Worm (Caenorhabditis elegans) whole organism, late embryonic: ENCODE data around the gene leo-1.

Source experiments
- C08G9.2 ChIP-seq: sonication (generic microtip); optimal IDR thresholded peaks from 2 replicates; lab custom pipeline; 2016; ENCODE audit warnings: mild to moderate bottlenecking, missing genetic modification characterization, moderate library complexity, missing compliant biosample characterization
- F13H6.1 ChIP-seq: sonication (generic microtip); optimal IDR thresholded peaks from 2 replicates; lab custom pipeline; 2016; ENCODE audit warnings: missing genetic modification characterization, missing compliant biosample characterization
- K09A11.1 ChIP-seq: sonication (generic microtip); optimal IDR thresholded peaks from 2 replicates; lab custom pipeline; 2017; ENCODE audit warnings: antibody characterized with exemption, mild to moderate bottlenecking, missing genetic modification characterization, missing compliant biosample characterization; ENCODE audit not compliant: insufficient read depth
- ceh-14 ChIP-seq: sonication (generic microtip); optimal IDR thresholded peaks from 2 replicates; lab custom pipeline; 2016; ENCODE audit warnings: missing genotype, missing genetic modification characterization, missing compliant biosample characterization
- ceh-18 ChIP-seq: sonication (generic microtip); optimal IDR thresholded peaks from 2 replicates; lab custom pipeline; 2016; ENCODE audit warnings: missing genetic modification characterization, missing compliant biosample characterization
- ceh-19 ChIP-seq: fragments of 200-800 bp; sonication (Bioruptor generic); optimal IDR thresholded peaks from 2 replicates; lab custom pipeline; 2018; ENCODE audit warnings: mild to moderate bottlenecking, missing genetic modification characterization, missing compliant biosample characterization
- ceh-2 ChIP-seq: sonication (generic microtip); optimal IDR thresholded peaks from 2 replicates; lab custom pipeline; 2016; ENCODE audit warnings: missing genotype, missing genetic modification characterization, missing compliant biosample characterization
- ceh-22 ChIP-seq: sonication (generic microtip); optimal IDR thresholded peaks from 2 replicates; lab custom pipeline; 2017; ENCODE audit warnings: missing biosample characterization, missing genetic modification characterization
- ceh-24 ChIP-seq: sonication (generic microtip); optimal IDR thresholded peaks from 2 replicates; lab custom pipeline; 2016; ENCODE audit warnings: mild to moderate bottlenecking, missing genetic modification characterization, missing compliant biosample characterization
- ceh-30 ChIP-seq: fragments of 150-350 bp; optimal IDR thresholded peaks from 2 replicates; lab custom pipeline; 2014; ENCODE audit warnings: missing biosample characterization, missing genetic modification characterization
- ceh-31 ChIP-seq: sonication (generic microtip); optimal IDR thresholded peaks from 2 replicates; lab custom pipeline; 2016; ENCODE audit warnings: missing genetic modification characterization, missing compliant biosample characterization
- ceh-34 ChIP-seq: sonication (generic microtip); optimal IDR thresholded peaks from 2 replicates; lab custom pipeline; 2016; ENCODE audit warnings: mild to moderate bottlenecking, missing genetic modification characterization, missing compliant biosample characterization
- ceh-9 ChIP-seq: sonication (generic microtip); optimal IDR thresholded peaks from 2 replicates; lab custom pipeline; 2016; ENCODE audit warnings: mild to moderate bottlenecking, missing genetic modification characterization, inconsistent platforms, missing compliant biosample characterization
- dmd-4 ChIP-seq: sonication (generic microtip); optimal IDR thresholded peaks from 2 replicates; lab custom pipeline; 2016; ENCODE audit warnings: borderline replicate concordance, missing genetic modification characterization, missing compliant biosample characterization
- elt-2 ChIP-seq: sonication (generic microtip); optimal IDR thresholded peaks from 2 replicates; lab custom pipeline; 2016; ENCODE audit warnings: missing genetic modification reagents, missing genetic modification characterization, missing compliant biosample characterization
- elt-4 ChIP-seq: sonication (generic microtip); optimal IDR thresholded peaks from 2 replicates; lab custom pipeline; 2016; ENCODE audit warnings: missing genetic modification characterization, missing compliant biosample characterization
- eyg-1 ChIP-seq: sonication (generic microtip); optimal IDR thresholded peaks from 2 replicates; lab custom pipeline; 2016; ENCODE audit warnings: missing genotype, missing genetic modification characterization, missing compliant biosample characterization
- fax-1 ChIP-seq: sonication (generic microtip); optimal IDR thresholded peaks from 2 replicates; lab custom pipeline; 2016; ENCODE audit warnings: missing genotype, missing genetic modification characterization, missing compliant biosample characterization
- hlh-13 ChIP-seq: fragments of 200-800 bp; sonication (Bioruptor generic); optimal IDR thresholded peaks from 2 replicates; lab custom pipeline; 2018; ENCODE audit warnings: mild to moderate bottlenecking, missing genetic modification characterization, missing compliant biosample characterization
- hlh-6 ChIP-seq: sonication (generic microtip); optimal IDR thresholded peaks from 2 replicates; lab custom pipeline; 2016; ENCODE audit warnings: missing genotype, missing genetic modification characterization, missing compliant biosample characterization
- hlh-8 ChIP-seq: sonication (generic microtip); optimal IDR thresholded peaks from 2 replicates; lab custom pipeline; 2016; ENCODE audit warnings: missing genotype, missing genetic modification characterization, missing compliant biosample characterization
- lin-11 ChIP-seq: fragments of 200-800 bp; sonication (Bioruptor generic); optimal IDR thresholded peaks from 2 replicates; lab custom pipeline; 2018; ENCODE audit warnings: mild to moderate bottlenecking, missing genetic modification characterization, missing compliant biosample characterization
- nfya-1 ChIP-seq: sonication (generic microtip); optimal IDR thresholded peaks from 2 replicates; lab custom pipeline; 2017; ENCODE audit warnings: missing genetic modification characterization, mild to moderate bottlenecking, missing compliant biosample characterization, antibody characterized with exemption, moderate library complexity
- npax-4 ChIP-seq: sonication (generic microtip); optimal IDR thresholded peaks from 2 replicates; lab custom pipeline; 2016; ENCODE audit warnings: missing genetic modification characterization, missing compliant biosample characterization
- odd-2 ChIP-seq: sonication (generic microtip); optimal IDR thresholded peaks from 2 replicates; lab custom pipeline; 2017; ENCODE audit warnings: antibody characterized with exemption, mild to moderate bottlenecking, missing genetic modification characterization, missing compliant biosample characterization
- pag-3 ChIP-seq: sonication (generic microtip); optimal IDR thresholded peaks from 2 replicates; lab custom pipeline; 2016; ENCODE audit warnings: missing compliant biosample characterization, missing genetic modification characterization, borderline replicate concordance
- pha-2 ChIP-seq: sonication (generic microtip); optimal IDR thresholded peaks from 2 replicates; lab custom pipeline; 2017; ENCODE audit warnings: mild to moderate bottlenecking, missing genetic modification characterization, missing compliant biosample characterization
- pha-4 ChIP-seq: fragments of 150-350 bp; optimal IDR thresholded peaks from 2 replicates; lab custom pipeline; 2018; ENCODE audit warnings: missing biosample characterization, missing genetic modification reagents, missing genetic modification characterization
- ref-2 ChIP-seq: sonication (generic microtip); optimal IDR thresholded peaks from 2 replicates; lab custom pipeline; 2016; ENCODE audit warnings: missing genetic modification characterization, missing compliant biosample characterization
- sox-4 ChIP-seq: sonication (generic microtip); optimal IDR thresholded peaks from 2 replicates; lab custom pipeline; 2017; ENCODE audit warnings: mild to moderate bottlenecking, missing genetic modification characterization, inconsistent platforms, missing compliant biosample characterization
- unc-42 ChIP-seq: sonication (generic microtip); optimal IDR thresholded peaks from 2 replicates; lab custom pipeline; 2016; ENCODE audit warnings: missing genotype, missing genetic modification characterization, missing compliant biosample characterization
- unc-55 ChIP-seq: sonication (generic microtip); optimal IDR thresholded peaks from 2 replicates; lab custom pipeline; 2017; ENCODE audit warnings: missing biosample characterization, missing genetic modification reagents, missing genetic modification characterization
- unc-86 ChIP-seq: sonication (generic microtip); optimal IDR thresholded peaks from 2 replicates; lab custom pipeline; 2016; ENCODE audit warnings: missing genetic modification characterization, missing compliant biosample characterization
- zip-5 ChIP-seq: sonication (generic microtip); optimal IDR thresholded peaks from 2 replicates; lab custom pipeline; 2016; ENCODE audit warnings: missing genetic modification characterization, missing compliant biosample characterization
- ztf-16 ChIP-seq: sonication (generic microtip); optimal IDR thresholded peaks from 2 replicates; lab custom pipeline; 2017; ENCODE audit warnings: missing genetic modification characterization, missing compliant biosample characterization

Gene leo-1

ce11 chrIV:11347275-11347674, 18.1 kb upstream of the leo-1 start:
- TF ChIP-seq ceh-31 (tag; lab: Kevin White, UChicago) (no peak), fax-1 (tag; lab: Kevin White, UChicago) (no peak), pha-4 (tag; lab: Kevin White, UChicago) (no peak), C08G9.2 (tag; lab: Kevin White, UChicago) (no peak), ceh-30 (tag; lab: Kevin White, UChicago) (no peak), K09A11.1 (tag; lab: Kevin White, UChicago) (no peak), odd-2 (tag; lab: Kevin White, UChicago) (no peak), F13H6.1 (tag; lab: Kevin White, UChicago) (no peak), ztf-16 (tag; lab: Kevin White, UChicago) (no peak), eyg-1 (tag; lab: Kevin White, UChicago) (no peak), ceh-24 (tag; lab: Kevin White, UChicago) (no peak)

- TF ChIP-seq K09A11.1 (tag; lab: Kevin White, UChicago) (no peak), ref-2 (tag; lab: Kevin White, UChicago) (no peak), unc-42 (no peak), nfya-1 (tag; lab: Kevin White, UChicago) (no peak), pag-3 (tag; lab: Kevin White, UChicago) (no peak), ceh-22 (tag; lab: Kevin White, UChicago) (no peak), ceh-2 (tag; lab: Kevin White, UChicago) (no peak), ceh-34 (tag; lab: Kevin White, UChicago) (no peak), ztf-16 (tag; lab: Kevin White, UChicago) (no peak), unc-86 (tag; lab: Kevin White, UChicago) (no peak), npax-4 (no peak), elt-2 (tag; lab: Kevin White, UChicago) (no peak), eyg-1 (tag; lab: Kevin White, UChicago) (no peak), ceh-18 (tag; lab: Kevin White, UChicago) (no peak), zip-5 (tag; lab: Kevin White, UChicago) (no peak), pha-2 (tag; lab: Kevin White, UChicago) (no peak), pha-4 (tag; lab: Kevin White, UChicago) (no peak), ceh-19 (GFP tag; lab: Kevin White, UChicago) (no peak), ceh-31 (tag; lab: Kevin White, UChicago) (no peak), ceh-9 (tag; lab: Kevin White, UChicago) (no peak)
- TF ChIP-seq, all 69 proteins: peak for 0
Observed at ce11 chrIV:11344288-11344687, 15.1 kb upstream of the leo-1 start.

ce11 chrIV:11340735-11341443, 11.7 kb upstream of the leo-1 start:
- TF ChIP-seq ztf-16 (tag; lab: Kevin White, UChicago), result no peak
- TF ChIP-seq sox-4 (tag; lab: Kevin White, UChicago), result no peak
- TF ChIP-seq elt-4 (tag; lab: Kevin White, UChicago), result no peak
- TF ChIP-seq F13H6.1 (tag; lab: Kevin White, UChicago), result no peak
- no peak for TF ChIP-seq odd-2 (tag; lab: Kevin White, UChicago)
- TF ChIP-seq hlh-13 (GFP tag; lab: Kevin White, UChicago), result no peak
- TF ChIP-seq ceh-31 (tag; lab: Kevin White, UChicago), result no peak
- no peak for TF ChIP-seq dmd-4 (tag; lab: Kevin White, UChicago)
- TF ChIP-seq hlh-6 (tag; lab: Kevin White, UChicago), result no peak
- no peak for TF ChIP-seq ceh-22 (tag; lab: Kevin White, UChicago)
- no peak for TF ChIP-seq unc-55 (GFP tag; lab: Kevin White, UChicago)
- TF ChIP-seq lin-11 (tag; lab: Kevin White, UChicago), result no peak
- no peak for TF ChIP-seq ceh-14
- TF ChIP-seq hlh-8 (tag; lab: Kevin White, UChicago), result no peak
